Worm (Caenorhabditis elegans): ENCODE results near the gene K11D9.3.

K11D9.3 gene

DNA sequence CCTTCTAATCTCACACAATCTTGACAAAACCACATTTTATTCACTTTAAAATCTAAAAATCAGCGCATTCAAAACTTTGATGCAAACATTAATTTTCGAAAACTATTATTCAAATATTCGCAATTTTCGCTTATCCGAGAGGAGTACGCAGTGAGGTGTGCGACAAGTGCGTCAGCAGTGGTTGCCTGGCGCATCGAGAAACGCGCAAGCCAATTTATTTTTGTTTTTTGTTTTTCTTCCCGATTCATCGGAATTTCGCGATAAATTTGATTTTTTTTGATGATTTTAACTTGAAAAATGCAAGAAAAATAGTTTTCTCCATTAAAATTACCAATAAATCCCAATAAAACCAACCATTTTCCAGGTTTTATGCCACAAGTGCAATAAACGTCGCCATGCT, 46.8 kb upstream of the K11D9.3 start, which contains the start of the genes fbxb-85 and hex-3 (continued):
- no peak for TF ChIP-seq T26A5.8 (tag; optimal IDR thresholded peaks at IDR 0.05)
- no peak for TF ChIP-seq fkh-3 (tag; optimal IDR thresholded peaks at IDR 0.05)
- no peak for TF ChIP-seq nhr-27 (tag; optimal IDR thresholded peaks at IDR 0.05)
- no peak for TF ChIP-seq ztf-25 (GFP tag; IDR thresholded peaks at IDR 0.05)
- TF ChIP-seq ama-1 (optimal IDR thresholded peaks at IDR 0.05) = peak; percentile 2
- peak in 1 of 2 experiments; percentile 29 for TF ChIP-seq ama-1 (GFP tag; optimal IDR thresholded peaks at IDR 0.05)
- TF ChIP-seq ceh-91 (GFP tag; IDR thresholded peaks at IDR 0.05) = peak; percentile 80
- TF ChIP-seq Y56A3A.18 (GFP tag; IDR thresholded peaks at IDR 0.05) = peak; percentile 86; the same call in 1 of the 2 replicates
- peak; percentile 25 for TF ChIP-seq akir-1 (GFP tag; optimal IDR thresholded peaks at IDR 0.05)
- TF ChIP-seq B0019.2 (GFP tag; conservative IDR thresholded peaks at IDR 0.05) = peak; percentile 42; the same call in 1 of the 2 replicates
- TF ChIP-seq rec-8 (tag; optimal IDR thresholded peaks at IDR 0.05) = peak in 1 of 2 experiments; percentile 45
- no peak; the same call in 1 of the 2 replicates for TF ChIP-seq cebp-1 (GFP tag; IDR thresholded peaks at IDR 0.05)
- TF ChIP-seq cebp-1 (tag; optimal IDR thresholded peaks at IDR 0.05) = peak; percentile 88
- no peak for TF ChIP-seq Y67H2A.10 (GFP tag; conservative IDR thresholded peaks at IDR 0.05)
- TF ChIP-seq ceh-27 (GFP tag; optimal IDR thresholded peaks at IDR 0.05) = peak; percentile 85
- TF ChIP-seq C06A6.2 (GFP tag; conservative IDR thresholded peaks at IDR 0.05) = peak; percentile 79
- TF ChIP-seq ccch-3 (GFP tag; optimal IDR thresholded peaks at IDR 0.05) = no peak
- no peak for TF ChIP-seq let-526 (GFP tag; IDR thresholded peaks at IDR 0.05)
- TF ChIP-seq repo-1 (tag; optimal IDR thresholded peaks at IDR 0.05) = peak; percentile 90
- peak; percentile 83 for TF ChIP-seq C17E4.6 (GFP tag; IDR thresholded peaks at IDR 0.05)
- TF ChIP-seq madf-8 (GFP tag; conservative IDR thresholded peaks at IDR 0.05) = peak; percentile 73
- peak; percentile 59 for TF ChIP-seq F23B12.7 (tag; optimal IDR thresholded peaks at IDR 0.05; ENCODE audit: insufficient read depth)
- TF ChIP-seq die-1 (tag; optimal IDR thresholded peaks at IDR 0.05) = peak; percentile 41
- no peak for TF ChIP-seq ceh-79 (tag; optimal IDR thresholded peaks at IDR 0.05)
- peak; percentile 96 for TF ChIP-seq lin-40 (tag; optimal IDR thresholded peaks at IDR 0.05)
- TF ChIP-seq attf-5 (GFP tag; optimal IDR thresholded peaks at IDR 0.05) = peak; percentile 94
- TF ChIP-seq tbp1 (GFP tag; optimal IDR thresholded peaks at IDR 0.05) = peak; percentile 71
- no peak for TF ChIP-seq F57A8.1 (GFP tag; optimal IDR thresholded peaks at IDR 0.05)
- peak; percentile 65 for TF ChIP-seq madf-10 (tag; optimal IDR thresholded peaks at IDR 0.05)
- TF ChIP-seq hlh-12 (tag; optimal IDR thresholded peaks at IDR 0.05) = no peak
- TF ChIP-seq F55B11.4 (tag; optimal IDR thresholded peaks at IDR 0.05; ENCODE audit: borderline replicate concordance, insufficient read depth) = no peak
- TF ChIP-seq unc-130 (GFP tag; optimal IDR thresholded peaks at IDR 0.05) = peak; percentile 77
- 0 out of 2 replicates have a peak, but pooled peaks have one; percentile 35 for TF ChIP-seq lag-1 (GFP tag; IDR thresholded peaks at IDR 0.05)
- TF ChIP-seq D2030.7 (GFP tag; IDR thresholded peaks at IDR 0.05) = peak; percentile 85
- TF ChIP-seq xnd-1 (tag; optimal IDR thresholded peaks at IDR 0.05) = peak; percentile 74
- peak; percentile 22 for TF ChIP-seq F52B5.7 (tag; optimal IDR thresholded peaks at IDR 0.05)

DNA sequence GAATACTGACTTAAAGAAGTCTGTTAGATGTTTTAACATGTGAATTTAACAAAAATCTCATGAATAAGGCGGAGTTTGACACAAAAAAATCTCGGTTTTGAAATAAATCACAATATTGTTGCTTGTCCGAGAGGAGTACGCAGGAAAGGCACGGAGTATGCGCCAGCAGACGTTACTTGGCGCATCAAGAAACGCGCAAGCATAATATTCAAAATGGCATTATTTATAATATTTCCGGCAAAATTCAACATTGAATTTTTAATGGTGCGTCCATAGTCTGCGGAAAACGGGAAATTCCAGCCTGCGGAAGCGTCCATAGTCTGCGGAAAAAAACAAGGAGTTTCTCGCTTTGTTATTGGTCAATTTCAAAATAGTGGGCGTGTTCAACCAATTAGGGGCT, 42.9 kb upstream of the K11D9.3 start, which contains the start of gene pde-12:
TSS of gene pde-12 (minus strand) at position 148 of the 400 bp plus-strand sequence.
- TF ChIP-seq cebp-1 (GFP tag; IDR thresholded peaks at IDR 0.05) (no peak), cebp-1 (tag; optimal IDR thresholded peaks at IDR 0.05) (peak; percentile 77), lin-35 (GFP tag; optimal IDR thresholded peaks at IDR 0.05) (peak in 1 of 3 experiments; percentile 88), attf-6 (GFP tag; IDR thresholded peaks at IDR 0.05) (no peak), ZK185.1 (tag; optimal IDR thresholded peaks at IDR 0.05; ENCODE audit: poor library complexity, severe bottlenecking) (peak; percentile 79), ztf-18 (tag; optimal IDR thresholded peaks at IDR 0.05) (peak; percentile 94), madf-8 (GFP tag; conservative IDR thresholded peaks at IDR 0.05) (peak; percentile 42), lsl-1 (GFP tag; optimal IDR thresholded peaks at IDR 0.05) (peak; percentile 52), repo-1 (tag; optimal IDR thresholded peaks at IDR 0.05) (peak; percentile 63), attf-5 (GFP tag; optimal IDR thresholded peaks at IDR 0.05) (peak; percentile 68), snpc-3.4 (tag; optimal IDR thresholded peaks at IDR 0.05) (peak; percentile 61), snpc-4 (GFP tag; optimal IDR thresholded peaks at IDR 0.05) (no peak), snpc-4 (tag; optimal IDR thresholded peaks at IDR 0.05) (peak in 3 of 4 experiments; percentile 44 to 55 (median 55)), lin-40 (tag; optimal IDR thresholded peaks at IDR 0.05) (peak; percentile 89), efl-1 (GFP tag; optimal IDR thresholded peaks at IDR 0.05) (peak; percentile 19), Y95B8A.8 (GFP tag; IDR thresholded peaks at IDR 0.05) (0 out of 2 replicates have a peak, but pooled peaks have one; percentile 52), lag-1 (GFP tag; IDR thresholded peaks at IDR 0.05) (no peak), ccch-3 (GFP tag; optimal IDR thresholded peaks at IDR 0.05) (no peak), hmg-1.2 (GFP tag; IDR thresholded peaks at IDR 0.05) (peak; percentile 51), mcd-1 (GFP tag; IDR thresholded peaks at IDR 0.05) (peak; percentile 90)
